Fruit fly (Drosophila melanogaster) whole organism, wandering third instar larva: ENCODE data around the gene Cpr23B.

ENCODE experiments used
- fru ChIP-seq: fragments of 200-800 bp; sonication (Bioruptor generic); optimal IDR thresholded peaks from 3 replicates; lab custom pipeline; 2016; ENCODE audit warnings: missing biosample characterization, mild to moderate bottlenecking, missing genetic modification characterization
- h ChIP-seq: fragments of 200-800 bp; sonication (Bioruptor generic); optimal IDR thresholded peaks from 3 replicates; lab custom pipeline; 2016; ENCODE audit warnings: missing biosample characterization, mild to moderate bottlenecking, missing genetic modification characterization

DNA sequence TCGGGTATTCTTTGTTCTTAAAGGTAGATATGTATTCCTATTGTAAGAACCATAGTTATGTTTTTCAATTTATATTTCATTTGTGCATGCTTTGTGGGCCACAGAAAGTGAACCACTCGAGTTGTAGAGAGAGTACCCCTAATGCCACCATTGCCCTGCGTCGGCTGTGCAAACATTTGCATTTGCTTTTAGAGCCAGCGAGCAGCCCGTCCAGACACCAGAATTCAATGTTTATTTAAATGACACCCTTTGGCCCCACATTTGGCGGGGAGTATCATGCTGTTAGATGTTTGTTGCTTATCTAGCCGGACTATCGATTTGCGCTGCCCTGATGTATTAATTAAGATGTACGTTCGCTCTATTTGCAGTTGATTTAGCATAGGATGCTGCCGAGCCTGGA, 26.4 kb downstream of the Cpr23B start:
- TF ChIP-seq fru (no peak), h (peak; percentile 18)
